Worm (Caenorhabditis elegans): ENCODE results near the gene T02H6.1.

DNA sequence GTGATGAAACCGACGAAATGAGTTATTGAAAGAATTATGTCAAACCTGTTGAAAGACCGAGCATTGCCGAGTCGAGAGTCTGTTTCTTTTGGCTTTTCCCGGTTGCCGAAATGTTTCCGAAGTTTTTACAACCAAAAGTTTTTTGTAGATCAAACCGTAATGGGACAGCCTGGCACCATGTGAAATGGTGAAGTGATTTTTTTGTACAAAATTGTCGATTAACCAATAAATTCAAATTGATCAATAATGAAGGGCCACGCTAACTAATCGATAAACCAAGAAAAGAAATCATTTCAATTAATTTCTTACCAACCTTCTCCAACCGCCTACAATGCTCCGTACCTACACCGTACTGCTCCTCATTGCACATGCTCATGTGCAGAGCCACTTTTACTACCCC lies 17.6 kb upstream of the T02H6.1 start, which contains the start of gene T02H6.3:
- no peak for TF ChIP-seq zag-1 (tag; optimal IDR thresholded peaks at IDR 0.05)
- no peak for TF ChIP-seq lin-39 (tag; optimal IDR thresholded peaks at IDR 0.05)
- no peak for TF ChIP-seq sma-3 (GFP tag; optimal IDR thresholded peaks at IDR 0.05)
- TF ChIP-seq ama-1 (optimal IDR thresholded peaks at IDR 0.05), result no peak
- no peak for TF ChIP-seq blmp-1 (tag; optimal IDR thresholded peaks at IDR 0.05; ENCODE audit: insufficient read depth)
- no peak for TF ChIP-seq gmeb-1 (tag; optimal IDR thresholded peaks at IDR 0.05)
- TF ChIP-seq fos-1 (tag; optimal IDR thresholded peaks at IDR 0.05), result no peak
- no peak for TF ChIP-seq peb-1 (tag; optimal IDR thresholded peaks at IDR 0.05)
- TF ChIP-seq skn-1 (tag; optimal IDR thresholded peaks at IDR 0.05), result no peak
- no peak for TF ChIP-seq nhr-77 (tag; optimal IDR thresholded peaks at IDR 0.05)
- no peak for TF ChIP-seq unc-62 (GFP tag; optimal IDR thresholded peaks at IDR 0.05)
- TF ChIP-seq sma-9 (GFP tag; optimal IDR thresholded peaks at IDR 0.05), result no peak
- TF ChIP-seq sma-9 (tag; optimal IDR thresholded peaks at IDR 0.05), result no peak

Data from whole organism, L2 larva.